Fruit fly (Drosophila melanogaster) S2 (cell line): ENCODE data around the gene CG12992.

ENCODE experiments used
- CG8478 ChIP-seq: fragments of >200 bp; optimal IDR thresholded peaks from 2 replicates; lab custom pipeline; 2018
- CTCF ChIP-seq, 2 experiments: fragments of >200 bp; optimal IDR thresholded peaks; 2 replicates each; lab custom pipeline; 2018

Gene CG12992

DNA sequence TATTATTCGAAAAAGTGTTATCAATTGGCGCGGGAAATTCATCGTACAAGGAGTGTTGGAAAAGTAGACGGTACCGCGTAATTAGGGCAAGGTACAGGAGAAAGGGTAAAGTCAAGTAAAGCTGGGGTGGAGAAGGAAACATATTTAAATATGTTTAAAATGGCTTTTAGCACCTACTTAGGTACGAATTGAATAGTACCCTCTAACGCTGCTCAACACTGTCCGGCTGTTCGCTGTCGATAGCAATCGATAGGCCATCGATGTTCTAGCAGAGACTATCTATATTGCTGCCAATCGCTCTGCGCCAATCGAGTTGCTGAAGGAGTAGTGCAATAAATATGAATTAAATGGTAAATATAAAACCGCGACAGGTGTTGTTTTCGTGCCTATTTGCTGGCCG lies 10.7 kb downstream of the CG12992 start, which contains the start of gene X11L:
Gene X11L, plus strand, starts transcription at position 279 of the 400 bp plus-strand sequence.
- no peak for TF ChIP-seq CTCF (optimal IDR thresholded peaks at IDR 0.05; lab: Kevin White, UChicago)
- TF ChIP-seq CG8478 (lab: Kevin White, UChicago) = no peak

DNA sequence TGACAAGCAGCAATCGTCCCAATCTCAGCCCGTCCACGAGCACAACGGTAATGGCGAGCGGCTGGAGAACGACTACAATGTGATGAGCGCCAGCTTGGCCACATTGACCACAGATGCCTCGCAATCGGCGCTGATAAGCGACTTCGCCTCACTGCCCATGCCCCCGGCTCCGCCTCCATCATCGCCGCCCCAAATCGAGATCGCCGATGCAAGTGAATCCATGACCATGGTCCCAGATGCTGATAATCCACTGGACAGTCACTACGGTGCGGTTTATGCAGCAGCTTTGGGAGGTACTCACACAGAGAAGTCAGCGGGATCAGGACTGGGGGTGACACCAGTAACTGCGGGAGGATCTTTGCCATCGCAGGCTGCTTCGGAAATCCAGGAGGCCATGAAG lies 13.8 kb downstream of the CG12992 start:
- no peak for TF ChIP-seq CTCF (optimal IDR thresholded peaks at IDR 0.05; lab: Kevin White, UChicago)
- no peak for TF ChIP-seq CG8478 (lab: Kevin White, UChicago)

- TF ChIP-seq CTCF (optimal IDR thresholded peaks at IDR 0.05; lab: Kevin White, UChicago) (no peak), CG8478 (lab: Kevin White, UChicago) (no peak)
These were observed 22.8 kb downstream of the CG12992 start for dm6 chrX:17611455-17611854.

DNA sequence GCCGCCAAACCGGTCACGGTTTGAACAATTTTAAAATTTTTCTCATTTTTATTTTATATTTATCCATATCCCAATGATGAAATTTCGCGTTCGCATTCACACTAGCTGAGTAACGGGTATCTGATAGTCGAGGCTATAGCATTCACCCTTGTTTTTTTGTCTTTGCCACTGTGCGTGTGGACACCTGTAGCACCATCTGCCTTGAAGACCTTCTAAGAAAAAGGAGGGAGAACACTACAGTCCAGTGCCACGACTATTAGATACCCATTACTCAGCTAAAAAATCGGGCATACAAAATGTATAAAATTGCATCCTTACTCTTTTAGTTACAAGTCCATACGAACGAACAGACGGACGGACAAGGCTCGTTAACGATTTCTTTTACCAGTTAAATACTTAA lies 33.5 kb downstream of the CG12992 start:
- TF ChIP-seq CTCF (optimal IDR thresholded peaks at IDR 0.05; lab: Kevin White, UChicago) (no peak), CG8478 (lab: Kevin White, UChicago) (no peak)

- TF ChIP-seq CG8478 (lab: Kevin White, UChicago) (no peak), CTCF (optimal IDR thresholded peaks at IDR 0.05; lab: Kevin White, UChicago) (no peak)
These were observed 35.7 kb downstream of the CG12992 start for dm6 chrX:17624223-17624982.

- TF ChIP-seq CG8478 (lab: Kevin White, UChicago) (no peak), CTCF (optimal IDR thresholded peaks at IDR 0.05; lab: Kevin White, UChicago) (no peak)
These were observed 36.3 kb downstream of the CG12992 start for dm6 chrX:17624983-17625401.

DNA sequence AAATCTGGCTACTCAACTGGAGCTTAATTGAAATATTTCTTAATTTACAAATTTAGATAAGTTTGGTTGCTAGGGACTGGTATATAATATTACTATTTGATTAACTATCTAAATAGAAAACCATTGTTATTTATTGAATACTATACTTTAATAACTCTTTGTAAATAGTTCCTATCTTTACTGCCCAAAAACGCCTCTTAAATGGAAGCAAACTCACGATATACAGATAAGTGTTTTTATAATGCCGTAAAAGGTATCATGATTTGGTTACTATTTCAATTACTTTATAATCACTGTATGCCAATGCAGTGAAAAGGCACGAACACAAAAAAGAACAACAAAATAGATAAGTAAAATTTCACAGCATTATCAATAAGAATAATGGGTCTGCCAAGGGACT lies 37.2 kb downstream of the CG12992 start:
- TF ChIP-seq CG8478 (lab: Kevin White, UChicago) (no peak), CTCF (optimal IDR thresholded peaks at IDR 0.05; lab: Kevin White, UChicago) (no peak)

DNA sequence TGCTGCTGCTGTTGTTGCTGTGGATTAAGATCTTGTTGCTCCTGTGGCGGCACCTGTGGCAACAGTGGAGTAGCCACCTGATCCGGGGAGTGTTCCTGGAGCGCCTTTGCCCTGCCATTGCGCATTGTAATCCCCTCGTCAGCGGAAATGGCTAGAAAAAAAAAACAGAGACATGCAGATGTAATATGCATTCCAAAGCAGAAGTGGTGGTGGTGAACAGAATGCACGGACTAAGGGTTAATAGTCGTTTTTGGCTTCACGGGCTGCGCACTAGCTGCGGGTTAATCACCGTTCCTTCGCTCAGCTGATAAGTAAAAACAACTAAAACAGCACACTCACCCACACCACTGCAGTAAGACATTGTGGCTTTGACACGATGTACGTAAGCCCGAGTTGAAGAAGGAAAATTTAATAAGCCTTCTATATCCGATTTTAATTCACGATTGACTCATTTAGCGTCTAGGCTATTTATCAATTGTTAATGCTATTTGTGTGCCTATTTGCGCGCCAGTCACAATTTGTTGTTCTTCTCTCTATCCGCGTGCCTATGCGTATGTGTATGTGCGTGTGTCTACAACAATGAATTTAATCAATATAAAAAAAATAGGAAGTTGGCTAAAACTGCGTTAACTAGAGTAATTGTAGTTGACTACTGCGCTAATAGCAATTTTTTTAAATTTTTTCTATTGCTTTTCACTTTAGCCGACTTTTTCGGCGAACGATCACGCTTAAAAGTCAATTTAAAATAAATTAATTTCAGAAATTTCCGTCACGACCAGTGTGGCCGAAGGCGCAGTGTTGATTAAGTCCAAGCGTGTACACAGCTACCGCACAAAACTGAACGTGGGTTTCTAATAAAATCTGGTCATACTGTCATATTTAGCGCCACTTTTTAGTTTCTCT lies 38.7 kb downstream of the CG12992 start, which contains the start of gene stas:
Gene stas, minus strand, starts transcription at position 806 of the 903 bp plus-strand sequence.
- no peak for TF ChIP-seq CTCF (optimal IDR thresholded peaks at IDR 0.05; lab: Kevin White, UChicago)
- no peak for TF ChIP-seq CG8478 (lab: Kevin White, UChicago)

- TF ChIP-seq CG8478 (lab: Kevin White, UChicago) (no peak), CTCF (optimal IDR thresholded peaks at IDR 0.05; lab: Kevin White, UChicago) (no peak)
These were observed 40.7 kb downstream of the CG12992 start, which contains the start of gene CG8326 for dm6 chrX:17629317-17629716. CG8326 (minus strand) TSS chrX:17629492.

dm6 chrX:17631996-17632612 lies 43.4 kb downstream of the CG12992 start, which contains the start of the genes corolla and ND-24:
corolla (minus strand) TSS chrX:17632047.
ND-24 (plus strand) TSS chrX:17632089.
- TF ChIP-seq CG8478 (lab: Kevin White, UChicago) (no peak), CTCF (optimal IDR thresholded peaks at IDR 0.05; lab: Kevin White, UChicago) (no peak)

- no peak for TF ChIP-seq CG8478 (lab: Kevin White, UChicago)
- no peak for TF ChIP-seq CTCF (optimal IDR thresholded peaks at IDR 0.05; lab: Kevin White, UChicago)
These were observed 47.3 kb downstream of the CG12992 start, which contains the start of the genes CG8289 and CG5800 for dm6 chrX:17636001-17636400. CG8289 (minus strand) TSS chrX:17636044. CG5800 (plus strand) TSS chrX:17636281.

- TF ChIP-seq CG8478 (lab: Kevin White, UChicago) (no peak), CTCF (optimal IDR thresholded peaks at IDR 0.05; lab: Kevin White, UChicago) (no peak)
These were observed 52.2 kb downstream of the CG12992 start for dm6 chrX:17640837-17641236.
